Fruit fly (Drosophila melanogaster) whole organism, embryonic: ENCODE data around the gene CG45079.

Source experiments
- BEAF-32 ChIP-seq: fragments of 200-800 bp; sonication (Bioruptor generic); optimal IDR thresholded peaks from 3 replicates; lab custom pipeline; 2017; ENCODE audit warnings: missing biosample characterization, missing genetic modification characterization, mild to moderate bottlenecking, moderate library complexity, missing genetic modification reagents
- CG10654 ChIP-seq: fragments of 200-800 bp; sonication (Bioruptor generic); optimal IDR thresholded peaks from 2 replicates; lab custom pipeline; 2016; ENCODE audit warnings: missing biosample characterization, missing genetic modification characterization
- CG10959 ChIP-seq: fragments of 200-800 bp; sonication (Bioruptor generic); IDR thresholded peaks from 2 replicates; pipeline ENCODE4 v1.3.6; 2022; ENCODE audit warnings: missing biosample characterization, missing genetic modification characterization
- CG11456 ChIP-seq: fragments of 200-800 bp; sonication (Bioruptor generic); IDR thresholded peaks from 3 replicates; pipeline ENCODE4 v1.3.6; 2022; ENCODE audit warnings: missing biosample characterization, missing genetic modification characterization
- CG12104 ChIP-seq: fragments of 200-800 bp; sonication (Bioruptor generic); optimal IDR thresholded peaks from 3 replicates; lab custom pipeline; 2016; ENCODE audit warnings: missing biosample characterization, missing genetic modification characterization
- CG12219 ChIP-seq: fragments of 200-800 bp; sonication (Bioruptor generic); optimal IDR thresholded peaks from 3 replicates; lab custom pipeline; 2018; ENCODE audit warnings: missing biosample characterization, mild to moderate bottlenecking, missing genetic modification characterization
- CG12299 ChIP-seq: fragments of 200-800 bp; sonication (Bioruptor generic); optimal IDR thresholded peaks from 2 replicates; lab custom pipeline; 2018; ENCODE audit warnings: missing biosample characterization, mild to moderate bottlenecking, missing genetic modification characterization
- CG14710 ChIP-seq: fragments of 200-800 bp; sonication (Bioruptor generic); optimal IDR thresholded peaks from 3 replicates; lab custom pipeline; 2019; ENCODE audit warnings: missing biosample characterization, mild to moderate bottlenecking, missing genetic modification characterization, moderate library complexity
- CG15479 ChIP-seq: fragments of 200-800 bp; sonication (Bioruptor generic); optimal IDR thresholded peaks from 3 replicates; lab custom pipeline; 2019; ENCODE audit warnings: missing biosample characterization, mild to moderate bottlenecking, missing genetic modification characterization, moderate library complexity
- CG17186 ChIP-seq: fragments of 200-800 bp; sonication (Bioruptor generic); optimal IDR thresholded peaks from 3 replicates; lab custom pipeline; 2017; ENCODE audit warnings: missing biosample characterization, missing genetic modification reagents, missing genetic modification characterization
- CG17385 ChIP-seq: fragments of 200-800 bp; sonication (Bioruptor generic); optimal IDR thresholded peaks from 3 replicates; lab custom pipeline; 2018; ENCODE audit warnings: missing biosample characterization, mild to moderate bottlenecking, missing genetic modification characterization
- CG17612 ChIP-seq: fragments of 200-800 bp; sonication (Bioruptor generic); IDR thresholded peaks from 2 replicates; pipeline ENCODE4 v1.3.6; 2022; ENCODE audit warnings: missing biosample characterization, missing genetic modification characterization
- CG1792 ChIP-seq: fragments of 200-800 bp; sonication (Bioruptor generic); optimal IDR thresholded peaks from 2 replicates; lab custom pipeline; 2016; ENCODE audit warnings: missing biosample characterization, missing genetic modification characterization
- CG34224 ChIP-seq: fragments of 200-800 bp; sonication (Bioruptor generic); IDR thresholded peaks from 3 replicates; pipeline ENCODE4 v1.3.6; 2022; ENCODE audit warnings: missing biosample characterization, missing genetic modification characterization; ENCODE audit not compliant: partially characterized antibody
- CG3838 ChIP-seq: fragments of 200-800 bp; sonication (Bioruptor generic); optimal IDR thresholded peaks from 3 replicates; lab custom pipeline; 2016; ENCODE audit warnings: missing biosample characterization, missing genetic modification characterization
- CG4404 ChIP-seq: fragments of 200-800 bp; sonication (Bioruptor generic); IDR thresholded peaks from 2 replicates; pipeline ENCODE4 v1.3.6; 2022; ENCODE audit warnings: missing biosample characterization, missing genetic modification characterization
- CG4854 ChIP-seq: fragments of 200-800 bp; sonication (Bioruptor generic); optimal IDR thresholded peaks from 2 replicates; lab custom pipeline; 2016; ENCODE audit warnings: missing biosample characterization, missing genetic modification characterization, inconsistent platforms
- CG5953 ChIP-seq: fragments of 200-800 bp; sonication (Bioruptor generic); IDR thresholded peaks from 2 replicates; pipeline ENCODE4 v1.3.6; 2022; ENCODE audit warnings: missing biosample characterization, missing genetic modification characterization
- CG7839 ChIP-seq: fragments of 200-800 bp; sonication (Bioruptor generic); optimal IDR thresholded peaks from 3 replicates; lab custom pipeline; 2018; ENCODE audit warnings: missing biosample characterization, mild to moderate bottlenecking, missing genetic modification characterization, moderate library complexity
- CG9727 ChIP-seq: fragments of 200-800 bp; sonication (Bioruptor generic); optimal IDR thresholded peaks from 3 replicates; lab custom pipeline; 2017; ENCODE audit warnings: missing biosample characterization, mild to moderate bottlenecking, missing genetic modification characterization
- CHES-1-like ChIP-seq: fragments of 200-800 bp; sonication (Bioruptor generic); optimal IDR thresholded peaks from 2 replicates; lab custom pipeline; 2016; ENCODE audit warnings: missing biosample characterization, missing genetic modification characterization
- CrebB ChIP-seq: fragments of 200-800 bp; sonication (Bioruptor generic); optimal IDR thresholded peaks from 3 replicates; lab custom pipeline; 2018; ENCODE audit warnings: missing biosample characterization, mild to moderate bottlenecking, missing genetic modification characterization
- Dbx ChIP-seq: fragments of 200-800 bp; sonication (Bioruptor generic); IDR thresholded peaks from 3 replicates; pipeline ENCODE4 v1.3.6; 2022; ENCODE audit warnings: missing biosample characterization, missing genetic modification characterization
- Deaf1 ChIP-seq: fragments of 200-800 bp; optimal IDR thresholded peaks from 3 replicates; lab custom pipeline; 2019; ENCODE audit warnings: missing biosample characterization, mild to moderate bottlenecking, missing genetic modification characterization, moderate library complexity
- Gsc ChIP-seq: fragments of 200-800 bp; sonication (Bioruptor generic); IDR thresholded peaks from 2 replicates; pipeline ENCODE4 v1.3.6; 2022; ENCODE audit warnings: missing biosample characterization, missing genetic modification characterization
- HHEX ChIP-seq: fragments of 200-800 bp; sonication (Bioruptor generic); optimal IDR thresholded peaks from 3 replicates; lab custom pipeline; 2017; ENCODE audit warnings: missing biosample characterization, mild to moderate bottlenecking, missing genetic modification characterization, missing genetic modification reagents
- HmgZ ChIP-seq: fragments of 200-800 bp; sonication (Bioruptor generic); optimal IDR thresholded peaks from 2 replicates; lab custom pipeline; 2018; ENCODE audit warnings: missing biosample characterization, mild to moderate bottlenecking, missing genetic modification characterization
- Hr39 ChIP-seq: fragments of >200 bp; optimal IDR thresholded peaks from 2 replicates; lab custom pipeline; 2017
- Lpt ChIP-seq: fragments of >200 bp; optimal IDR thresholded peaks from 2 replicates; lab custom pipeline; 2018; ENCODE audit warnings: missing biosample characterization, missing genetic modification characterization
- Meics ChIP-seq: fragments of 200-800 bp; sonication (Bioruptor generic); optimal IDR thresholded peaks from 2 replicates; lab custom pipeline; 2017; ENCODE audit warnings: missing biosample characterization, mild to moderate bottlenecking, missing genetic modification characterization
- Neu2 ChIP-seq: fragments of 200-800 bp; sonication (Bioruptor generic); optimal IDR thresholded peaks from 3 replicates; lab custom pipeline; 2016; ENCODE audit warnings: missing biosample characterization, missing genetic modification characterization, borderline replicate concordance
- Nf-YC ChIP-seq: fragments of 200-800 bp; optimal IDR thresholded peaks from 3 replicates; lab custom pipeline; 2019; ENCODE audit warnings: missing biosample characterization, mild to moderate bottlenecking, missing genetic modification characterization, moderate library complexity
- Sox102F ChIP-seq: fragments of 200-800 bp; sonication (Bioruptor generic); optimal IDR thresholded peaks from 2 replicates; lab custom pipeline; 2018; ENCODE audit warnings: missing biosample characterization, mild to moderate bottlenecking, missing genetic modification characterization, moderate library complexity
- Ssrp ChIP-seq: fragments of 200-800 bp; sonication (Bioruptor generic); optimal IDR thresholded peaks from 2 replicates; lab custom pipeline; 2018; ENCODE audit warnings: missing biosample characterization, mild to moderate bottlenecking, missing genetic modification characterization, moderate library complexity
- ato ChIP-seq: fragments of 200-800 bp; sonication (Bioruptor generic); IDR thresholded peaks from 2 replicates; pipeline ENCODE4 v1.3.6; 2022; ENCODE audit warnings: missing biosample characterization, missing genetic modification characterization; ENCODE audit not compliant: partially characterized antibody
- cg ChIP-seq: fragments of 200-800 bp; sonication (Bioruptor generic); optimal IDR thresholded peaks from 3 replicates; lab custom pipeline; 2019; ENCODE audit warnings: missing biosample characterization, mild to moderate bottlenecking, missing genetic modification characterization, moderate library complexity
- chif ChIP-seq, 2 experiments: fragments of 200-800 bp; sonication (Bioruptor generic); optimal IDR thresholded peaks; 3 replicates each; lab custom pipeline; 2016; ENCODE audit warnings: missing biosample characterization in 2 of 2, missing genetic modification characterization in 2 of 2
- fu2 ChIP-seq: fragments of 200-800 bp; sonication (Bioruptor generic); optimal IDR thresholded peaks from 2 replicates; lab custom pipeline; 2016; ENCODE audit warnings: missing biosample characterization, missing genetic modification characterization
- lilli ChIP-seq: fragments of 200-800 bp; sonication (Bioruptor generic); optimal IDR thresholded peaks from 3 replicates; lab custom pipeline; 2016; ENCODE audit warnings: missing biosample characterization, missing genetic modification characterization
- mirr ChIP-seq: fragments of 200-800 bp; sonication (Bioruptor generic); optimal IDR thresholded peaks from 3 replicates; lab custom pipeline; 2018; ENCODE audit warnings: missing biosample characterization, mild to moderate bottlenecking, missing genetic modification characterization
- mld ChIP-seq: fragments of 200-800 bp; sonication (Bioruptor generic); IDR thresholded peaks from 3 replicates; pipeline ENCODE4 v1.3.6; 2022; ENCODE audit warnings: missing biosample characterization, missing genetic modification characterization; ENCODE audit not compliant: partially characterized antibody
- oc ChIP-seq: fragments of 200-800 bp; sonication (Bioruptor generic); optimal IDR thresholded peaks from 2 replicates; lab custom pipeline; 2018; ENCODE audit warnings: missing biosample characterization, mild to moderate bottlenecking, missing genetic modification characterization, moderate library complexity
- odd ChIP-seq: fragments of 200-800 bp; sonication (Bioruptor generic); optimal IDR thresholded peaks from 2 replicates; lab custom pipeline; 2017; ENCODE audit warnings: missing biosample characterization, mild to moderate bottlenecking, missing genetic modification characterization
- phol ChIP-seq: fragments of 200-800 bp; sonication (Bioruptor generic); optimal IDR thresholded peaks from 3 replicates; lab custom pipeline; 2018; ENCODE audit warnings: missing biosample characterization, mild to moderate bottlenecking, missing genetic modification characterization, moderate library complexity
- sr ChIP-seq: fragments of 200-800 bp; sonication (Bioruptor generic); IDR thresholded peaks from 3 replicates; pipeline ENCODE4 v1.3.6; 2022; ENCODE audit warnings: missing biosample characterization, missing genetic modification characterization
- tap ChIP-seq: fragments of 200-800 bp; optimal IDR thresholded peaks from 3 replicates; lab custom pipeline; 2019; ENCODE audit warnings: missing biosample characterization, mild to moderate bottlenecking, missing genetic modification characterization, moderate library complexity
- trh ChIP-seq: fragments of 200-800 bp; sonication (Bioruptor generic); optimal IDR thresholded peaks from 2 replicates; lab custom pipeline; 2016; ENCODE audit warnings: missing biosample characterization, missing genetic modification characterization
- zen ChIP-seq: fragments of 200-800 bp; sonication (Bioruptor generic); optimal IDR thresholded peaks from 3 replicates; lab custom pipeline; 2018; ENCODE audit warnings: missing biosample characterization, mild to moderate bottlenecking, missing genetic modification characterization, moderate library complexity
- zf30C ChIP-seq: fragments of 200-800 bp; sonication (Bioruptor generic); optimal IDR thresholded peaks from 3 replicates; lab custom pipeline; 2018; ENCODE audit warnings: missing biosample characterization, mild to moderate bottlenecking, missing genetic modification characterization

CG45079 gene

DNA sequence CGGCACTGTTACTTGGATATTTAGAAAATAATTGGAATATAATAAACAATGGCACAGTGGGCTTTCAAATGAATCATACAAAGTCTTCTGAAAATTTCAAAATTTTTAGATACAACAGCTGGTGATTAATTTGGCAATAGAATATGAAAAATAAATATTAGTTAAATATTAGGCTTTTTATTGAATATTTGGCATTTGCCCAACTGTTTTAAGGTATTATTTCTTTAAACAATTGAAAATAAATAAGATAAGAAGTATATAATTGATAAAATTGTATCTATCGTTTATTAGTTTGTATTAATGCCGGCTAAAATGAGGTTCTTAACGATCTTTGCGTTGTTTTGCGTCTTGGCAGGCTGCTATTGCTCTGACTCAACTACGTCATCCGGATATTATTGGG lies at the start of gene CG45079:
Gene CG45079 (plus strand): TSS at position 301 of the 400 bp plus-strand sequence.
- TF ChIP-seq CG17186 (GFP tag; lab: Kevin White, UChicago): no peak
- TF ChIP-seq, all 482 proteins: peak for 0

DNA sequence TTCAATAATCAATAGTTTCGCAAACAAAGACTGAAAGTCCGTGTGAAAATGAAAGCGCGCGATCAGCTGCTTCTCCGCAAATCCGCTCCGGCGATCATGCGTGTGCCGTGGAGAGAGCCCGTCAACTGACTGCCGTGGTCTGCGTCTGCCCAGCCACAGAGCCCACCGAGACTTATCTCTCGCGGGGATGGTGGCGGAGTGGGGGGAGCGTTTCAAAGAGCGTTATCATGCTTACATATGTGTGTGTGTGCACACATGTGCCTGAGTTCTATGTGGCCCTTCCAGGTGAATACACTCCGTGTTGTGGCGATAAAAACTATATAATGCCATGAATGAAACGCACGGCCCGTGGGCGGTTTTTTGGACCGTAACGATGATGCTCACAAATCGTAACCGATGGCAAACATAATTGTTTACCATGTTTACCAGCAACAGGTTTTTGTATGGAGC lies 46.3 kb upstream of the CG45079 start:
- TF ChIP-seq HHEX (GFP tag; lab: Kevin White, UChicago): no peak
- no peak for TF ChIP-seq zen (tag; lab: Kevin White, UChicago)
- TF ChIP-seq chif (GFP tag; optimal IDR thresholded peaks at IDR 0.05; lab: Kevin White, UChicago): no peak
- peak; percentile 39; the same call in 1 of the 3 replicates for TF ChIP-seq Dbx (GFP tag; lab: Robert Waterston, UW)
- no peak for TF ChIP-seq CG12299 (tag; lab: Kevin White, UChicago)
- TF ChIP-seq trh (GFP tag; lab: Kevin White, UChicago): no peak
- no peak for TF ChIP-seq Gsc (GFP tag; lab: Robert Waterston, UW)
- TF ChIP-seq oc (tag; lab: Kevin White, UChicago): no peak
- no peak; the same call in none of the 2 replicates for TF ChIP-seq ato
- no peak for TF ChIP-seq CG4854 (GFP tag; lab: Kevin White, UChicago)
- peak; percentile 42; the same call in 1 of the 3 replicates for TF ChIP-seq sr (GFP tag; lab: Robert Waterston, UW)
- no peak for TF ChIP-seq Meics (GFP tag; lab: Kevin White, UChicago)
- TF ChIP-seq CG17385: no peak
- no peak for TF ChIP-seq CG3838 (GFP tag; lab: Kevin White, UChicago)
- TF ChIP-seq CG4404 (GFP tag; lab: Robert Waterston, UW): no peak
- no peak for TF ChIP-seq Neu2 (GFP tag; lab: Kevin White, UChicago)
- TF ChIP-seq cg: peak; percentile 84
- TF ChIP-seq fu2 (GFP tag; lab: Kevin White, UChicago): no peak
- peak; percentile 7 for TF ChIP-seq lilli
- TF ChIP-seq CG12219 (GFP tag; lab: Kevin White, UChicago): peak; percentile 11
- TF ChIP-seq Lpt (GFP tag; lab: Kevin White, UChicago): no peak
- TF ChIP-seq CG7839 (tag; lab: Kevin White, UChicago): no peak
- TF ChIP-seq Ssrp (tag; lab: Kevin White, UChicago): no peak
- TF ChIP-seq CG12104: no peak
- TF ChIP-seq CHES-1-like (GFP tag; lab: Kevin White, UChicago): no peak
- peak; percentile 86 for TF ChIP-seq mirr (GFP tag; lab: Kevin White, UChicago)
- no peak for TF ChIP-seq CG1792 (GFP tag; lab: Kevin White, UChicago)
- TF ChIP-seq Sox102F (GFP tag; lab: Kevin White, UChicago): no peak
- TF ChIP-seq CG34224 (GFP tag; lab: Robert Waterston, UW): no peak
- TF ChIP-seq zf30C (GFP tag; lab: Kevin White, UChicago): no peak
- no peak for TF ChIP-seq CG9727 (GFP tag; lab: Kevin White, UChicago)
- TF ChIP-seq CrebB: peak; percentile 44
- TF ChIP-seq CG5953 (GFP tag; lab: Robert Waterston, UW): peak; percentile 3; the same call in 1 of the 2 replicates
- no peak for TF ChIP-seq CG14710
- TF ChIP-seq mld (GFP tag; lab: Robert Waterston, UW): no peak
- no peak for TF ChIP-seq phol
- no peak for TF ChIP-seq CG17612 (GFP tag; lab: Robert Waterston, UW)
- TF ChIP-seq Deaf1 (tag; lab: Kevin White, UChicago): no peak
- no peak for TF ChIP-seq CG10654 (GFP tag; lab: Kevin White, UChicago)
- no peak for TF ChIP-seq Hr39 (lab: Kevin White, UChicago)
- 0 out of 3 replicates have a peak, but pooled peaks have one; percentile 49 for TF ChIP-seq CG11456 (GFP tag; lab: Robert Waterston, UW)
- TF ChIP-seq HmgZ (tag; lab: Kevin White, UChicago): peak; percentile 62
- TF ChIP-seq Nf-YC (tag; lab: Kevin White, UChicago): peak; percentile 30
- no peak for TF ChIP-seq BEAF-32 (GFP tag; lab: Kevin White, UChicago)
- no peak for TF ChIP-seq tap
- TF ChIP-seq CG15479 (GFP tag; lab: Kevin White, UChicago): peak; percentile 77
- no peak for TF ChIP-seq CG10959
- peak; percentile 1 for TF ChIP-seq odd (GFP tag; lab: Kevin White, UChicago)
